Fruit fly (Drosophila melanogaster) whole organism, embryonic: ENCODE data around the gene Lasp.

ENCODE experiments used
- BEAF-32 ChIP-seq: fragments of 200-800 bp; sonication (Bioruptor generic); optimal IDR thresholded peaks from 3 replicates; lab custom pipeline; 2017; ENCODE audit warnings: missing biosample characterization, missing genetic modification characterization, mild to moderate bottlenecking, moderate library complexity, missing genetic modification reagents
- CG10267 ChIP-seq: fragments of 200-800 bp; sonication (Bioruptor generic); optimal IDR thresholded peaks from 2 replicates; lab custom pipeline; 2018; ENCODE audit warnings: missing biosample characterization, mild to moderate bottlenecking, missing genetic modification characterization, moderate library complexity
- CG12744 ChIP-seq: fragments of 200-800 bp; sonication (Bioruptor generic); optimal IDR thresholded peaks from 2 replicates; lab custom pipeline; 2016; ENCODE audit warnings: missing biosample characterization, missing genetic modification characterization
- CG13624 ChIP-seq: fragments of 200-800 bp; sonication (Bioruptor generic); optimal IDR thresholded peaks from 2 replicates; lab custom pipeline; 2016; ENCODE audit warnings: missing biosample characterization, missing genetic modification characterization
- CG14441 ChIP-seq: fragments of 200-800 bp; sonication (Bioruptor generic); IDR thresholded peaks from 2 replicates; pipeline ENCODE4 v1.3.6; 2022; ENCODE audit warnings: missing biosample characterization, missing genetic modification characterization
- CG15514 ChIP-seq: fragments of 200-800 bp; sonication (Bioruptor generic); optimal IDR thresholded peaks from 3 replicates; lab custom pipeline; 2017; ENCODE audit warnings: missing biosample characterization, missing genetic modification characterization, mild to moderate bottlenecking, moderate library complexity, missing genetic modification reagents
- CG18476 ChIP-seq: fragments of 200-800 bp; sonication (Bioruptor generic); optimal IDR thresholded peaks from 2 replicates; lab custom pipeline; 2016; ENCODE audit warnings: missing biosample characterization, mild to moderate bottlenecking, missing genetic modification characterization
- CG34224 ChIP-seq: fragments of 200-800 bp; sonication (Bioruptor generic); IDR thresholded peaks from 3 replicates; pipeline ENCODE4 v1.3.6; 2022; ENCODE audit warnings: missing biosample characterization, missing genetic modification characterization; ENCODE audit not compliant: partially characterized antibody
- CG34422 ChIP-seq: fragments of 200-800 bp; sonication (Bioruptor generic); IDR thresholded peaks from 3 replicates; pipeline ENCODE4 v1.3.6; 2022; ENCODE audit warnings: missing biosample characterization, missing genetic modification characterization
- CG4328 ChIP-seq: fragments of 200-800 bp; sonication (Bioruptor generic); optimal IDR thresholded peaks from 3 replicates; lab custom pipeline; 2017; ENCODE audit warnings: missing biosample characterization, missing genetic modification reagents, missing genetic modification characterization
- CG4707 ChIP-seq: fragments of 200-800 bp; sonication (Bioruptor generic); optimal IDR thresholded peaks from 2 replicates; lab custom pipeline; 2018; ENCODE audit warnings: missing biosample characterization, mild to moderate bottlenecking, missing genetic modification characterization, moderate library complexity
- CG5953 ChIP-seq: fragments of 200-800 bp; sonication (Bioruptor generic); IDR thresholded peaks from 2 replicates; pipeline ENCODE4 v1.3.6; 2022; ENCODE audit warnings: missing biosample characterization, missing genetic modification characterization
- CG7839 ChIP-seq: fragments of 200-800 bp; sonication (Bioruptor generic); optimal IDR thresholded peaks from 3 replicates; lab custom pipeline; 2018; ENCODE audit warnings: missing biosample characterization, mild to moderate bottlenecking, missing genetic modification characterization, moderate library complexity
- CG7928 ChIP-seq: fragments of 200-800 bp; sonication (Bioruptor generic); optimal IDR thresholded peaks from 2 replicates; lab custom pipeline; 2017; ENCODE audit warnings: missing biosample characterization, mild to moderate bottlenecking, missing genetic modification characterization
- CG8281 ChIP-seq: fragments of 200-800 bp; sonication (Bioruptor generic); optimal IDR thresholded peaks from 2 replicates; lab custom pipeline; 2018; ENCODE audit warnings: missing biosample characterization, mild to moderate bottlenecking, missing genetic modification characterization, moderate library complexity
- CG9609 ChIP-seq: fragments of 200-800 bp; sonication (Bioruptor generic); optimal IDR thresholded peaks from 3 replicates; lab custom pipeline; 2016; ENCODE audit warnings: missing biosample characterization, missing genetic modification characterization
- CoRest ChIP-seq: fragments of 200-800 bp; sonication (Bioruptor generic); optimal IDR thresholded peaks from 3 replicates; lab custom pipeline; 2018; ENCODE audit warnings: missing biosample characterization, mild to moderate bottlenecking, missing genetic modification characterization, moderate library complexity
- D19B ChIP-seq: fragments of 200-800 bp; sonication (Bioruptor generic); optimal IDR thresholded peaks from 2 replicates; lab custom pipeline; 2017; ENCODE audit warnings: missing biosample characterization, mild to moderate bottlenecking, missing genetic modification characterization
- Dek ChIP-seq: fragments of 200-800 bp; sonication (Bioruptor generic); optimal IDR thresholded peaks from 3 replicates; lab custom pipeline; 2019; ENCODE audit warnings: missing biosample characterization, mild to moderate bottlenecking, missing genetic modification characterization, moderate library complexity
- Dfd ChIP-seq, 2 experiments: fragments of >200 bp; optimal IDR thresholded peaks; 2 replicates each; lab custom pipeline; 2017; ENCODE audit warnings: missing biosample characterization in 2 of 2, missing genetic modification characterization in 2 of 2
- Fer1 ChIP-seq: fragments of 200-800 bp; sonication (Bioruptor generic); optimal IDR thresholded peaks from 2 replicates; lab custom pipeline; 2017; ENCODE audit warnings: missing biosample characterization, mild to moderate bottlenecking, missing genetic modification characterization
- Hr39 ChIP-seq: fragments of >200 bp; optimal IDR thresholded peaks from 2 replicates; lab custom pipeline; 2017
- Max ChIP-seq: fragments of 200-800 bp; sonication (Bioruptor generic); optimal IDR thresholded peaks from 2 replicates; lab custom pipeline; 2016; ENCODE audit warnings: missing biosample characterization, mild to moderate bottlenecking, missing genetic modification characterization
- Med ChIP-seq: fragments of 200-800 bp; sonication (Bioruptor generic); peaks from one replicate; lab custom pipeline; 2016; ENCODE audit warnings: missing biosample characterization, missing genetic modification characterization, mild to moderate bottlenecking, inconsistent platforms, moderate library complexity
- Pdp1 ChIP-seq, 2 experiments: fragments of 200-800 bp; sonication (Bioruptor generic); optimal IDR thresholded peaks; 3 replicates each; lab custom pipeline; 2016; ENCODE audit warnings: missing biosample characterization in 2 of 2, missing genetic modification characterization in 2 of 2, mild to moderate bottlenecking in 1 of 2, moderate library complexity in 1 of 2
- Rfx ChIP-seq: fragments of 200-800 bp; sonication (Bioruptor generic); IDR thresholded peaks from 2 replicates; pipeline ENCODE4 v1.3.6; 2022; ENCODE audit warnings: missing biosample characterization, missing genetic modification characterization
- Rx ChIP-seq: fragments of 200-800 bp; sonication (Bioruptor generic); IDR thresholded peaks from 2 replicates; pipeline ENCODE4 v1.3.6; 2022; ENCODE audit warnings: missing biosample characterization, missing genetic modification characterization
- Spps ChIP-seq: fragments of 200-800 bp; sonication (Bioruptor generic); optimal IDR thresholded peaks from 2 replicates; lab custom pipeline; 2018; ENCODE audit warnings: missing biosample characterization, mild to moderate bottlenecking, missing genetic modification characterization
- Trl ChIP-seq, 3 experiments: fragments of >200 bp in 2 of 3; fragments of 200-800 bp in 1 of 3; sonication (Bioruptor generic) in 1 of 3; optimal IDR thresholded peaks; 2 replicates in 1 of 3; 3 replicates in 2 of 3; lab custom pipeline; 2016 to 2017; ENCODE audit warnings: missing biosample characterization in 1 of 3, missing genetic modification characterization in 1 of 3
- abd-A ChIP-seq: fragments of 200-800 bp; sonication (Bioruptor generic); optimal IDR thresholded peaks from 3 replicates; lab custom pipeline; 2019; ENCODE audit warnings: missing biosample characterization, mild to moderate bottlenecking, missing genetic modification characterization, moderate library complexity
- bcd ChIP-seq: fragments of 200-800 bp; sonication (Bioruptor generic); optimal IDR thresholded peaks from 2 replicates; lab custom pipeline; 2017; ENCODE audit warnings: missing biosample characterization, mild to moderate bottlenecking, missing genetic modification characterization
- crc ChIP-seq: fragments of 200-800 bp; sonication (Bioruptor generic); optimal IDR thresholded peaks from 2 replicates; lab custom pipeline; 2016; ENCODE audit warnings: missing biosample characterization, missing genetic modification characterization
- exex ChIP-seq: fragments of 200-800 bp; sonication (Bioruptor generic); optimal IDR thresholded peaks from 4 replicates; lab custom pipeline; 2018; ENCODE audit warnings: missing biosample characterization, mild to moderate bottlenecking, missing genetic modification characterization, moderate library complexity
- fd64A ChIP-seq: fragments of 200-800 bp; sonication (Bioruptor generic); optimal IDR thresholded peaks from 3 replicates; lab custom pipeline; 2018; ENCODE audit warnings: missing biosample characterization, mild to moderate bottlenecking, missing genetic modification characterization
- gem ChIP-seq: fragments of 200-800 bp; sonication (Bioruptor generic); optimal IDR thresholded peaks from 2 replicates; lab custom pipeline; 2019; ENCODE audit warnings: missing biosample characterization, mild to moderate bottlenecking, missing genetic modification characterization, moderate library complexity
- h ChIP-seq: fragments of >200 bp; optimal IDR thresholded peaks from 2 replicates; lab custom pipeline; 2017
- hth ChIP-seq: fragments of >200 bp; optimal IDR thresholded peaks from 2 replicates; lab custom pipeline; 2017; ENCODE audit warnings: inconsistent platforms
- inv ChIP-seq: fragments of 200-800 bp; sonication (Bioruptor generic); IDR thresholded peaks from 2 replicates; pipeline ENCODE4 v1.3.6; 2022; ENCODE audit warnings: missing biosample characterization, missing genetic modification characterization; ENCODE audit not compliant: partially characterized antibody
- jigr1 ChIP-seq: fragments of 200-800 bp; sonication (Bioruptor generic); IDR thresholded peaks from 3 replicates; pipeline ENCODE4 v1.3.6; 2022; ENCODE audit warnings: missing biosample characterization, missing genetic modification characterization
- kay ChIP-seq: fragments of 200-800 bp; sonication (Bioruptor generic); optimal IDR thresholded peaks from 2 replicates; lab custom pipeline; 2016; ENCODE audit warnings: missing biosample characterization, missing genetic modification characterization
- lbe ChIP-seq: fragments of 200-800 bp; sonication (Bioruptor generic); optimal IDR thresholded peaks from 2 replicates; lab custom pipeline; 2016; ENCODE audit warnings: missing biosample characterization, mild to moderate bottlenecking, missing genetic modification characterization
- maf-S ChIP-seq: fragments of 200-800 bp; sonication (Bioruptor generic); optimal IDR thresholded peaks from 2 replicates; lab custom pipeline; 2016; ENCODE audit warnings: missing biosample characterization, missing genetic modification characterization
- mirr ChIP-seq: fragments of 200-800 bp; sonication (Bioruptor generic); optimal IDR thresholded peaks from 3 replicates; lab custom pipeline; 2018; ENCODE audit warnings: missing biosample characterization, mild to moderate bottlenecking, missing genetic modification characterization
- nerfin-1 ChIP-seq: fragments of 200-800 bp; sonication (Bioruptor generic); optimal IDR thresholded peaks from 3 replicates; lab custom pipeline; 2019; ENCODE audit warnings: missing biosample characterization, mild to moderate bottlenecking, missing genetic modification characterization, moderate library complexity
- onecut ChIP-seq: fragments of 200-800 bp; sonication (Bioruptor generic); IDR thresholded peaks from 2 replicates; pipeline ENCODE4 v1.3.6; 2022; ENCODE audit warnings: missing biosample characterization, missing genetic modification characterization
- sd ChIP-seq: fragments of 200-800 bp; sonication (Bioruptor generic); optimal IDR thresholded peaks from 3 replicates; lab custom pipeline; 2018; ENCODE audit warnings: missing biosample characterization, mild to moderate bottlenecking, missing genetic modification characterization, moderate library complexity
- sens-2 ChIP-seq: fragments of 200-800 bp; sonication (Bioruptor generic); IDR thresholded peaks from 2 replicates; pipeline ENCODE4 v1.3.6; 2022; ENCODE audit warnings: missing biosample characterization, missing genetic modification characterization
- sob ChIP-seq: fragments of 200-800 bp; sonication (Bioruptor generic); IDR thresholded peaks from 2 replicates; pipeline ENCODE4 v1.3.6; 2022; ENCODE audit warnings: missing biosample characterization, missing genetic modification characterization
- sr ChIP-seq: fragments of 200-800 bp; sonication (Bioruptor generic); IDR thresholded peaks from 3 replicates; pipeline ENCODE4 v1.3.6; 2022; ENCODE audit warnings: missing biosample characterization, missing genetic modification characterization
- sug ChIP-seq: fragments of 200-800 bp; optimal IDR thresholded peaks from 2 replicates; lab custom pipeline; 2019; ENCODE audit warnings: missing biosample characterization, mild to moderate bottlenecking, missing genetic modification characterization, moderate library complexity
- tna ChIP-seq: fragments of 200-800 bp; sonication (Bioruptor generic); IDR thresholded peaks from 2 replicates; pipeline ENCODE4 v1.3.6; 2022; ENCODE audit warnings: missing biosample characterization, missing genetic modification characterization; ENCODE audit not compliant: partially characterized antibody
- vfl ChIP-seq: fragments of 200-800 bp; sonication (Bioruptor generic); optimal IDR thresholded peaks from 2 replicates; lab custom pipeline; 2016; ENCODE audit warnings: missing biosample characterization, missing genetic modification characterization

Lasp gene

DNA sequence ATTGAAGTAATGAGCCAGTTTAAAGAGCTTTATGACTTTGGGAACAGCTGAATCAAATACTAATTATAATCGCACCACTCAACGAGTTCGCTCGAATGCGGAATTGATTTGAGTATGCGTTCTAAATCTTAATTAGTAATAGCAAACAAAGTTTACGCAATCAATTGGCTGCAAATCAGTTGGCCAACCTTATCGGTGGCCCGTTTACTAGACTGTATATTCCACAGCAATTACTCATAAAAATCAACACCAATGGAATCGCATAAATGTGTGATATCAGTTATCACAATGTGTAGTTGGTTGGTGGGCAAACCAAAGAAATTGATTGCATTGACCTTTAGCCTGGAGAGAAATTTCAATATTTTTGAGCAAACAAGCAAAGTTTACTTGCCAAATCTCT lies 58.9 kb downstream of the Lasp start (continued):
- TF ChIP-seq CG13624 (GFP tag; lab: Kevin White, UChicago) = no peak
- no peak for TF ChIP-seq onecut (GFP tag; lab: Robert Waterston, UW)
- no peak for TF ChIP-seq bcd (GFP tag; lab: Kevin White, UChicago)
- no peak for TF ChIP-seq CG10267 (tag; lab: Kevin White, UChicago)
- no peak for TF ChIP-seq Rx (GFP tag; lab: Robert Waterston, UW)
- TF ChIP-seq sug = peak; percentile 87
- TF ChIP-seq sob = no peak
- TF ChIP-seq fd64A (GFP tag; lab: Kevin White, UChicago) = no peak
- TF ChIP-seq CG7839 = no peak
- no peak for TF ChIP-seq Dek (tag; lab: Kevin White, UChicago)
- no peak for TF ChIP-seq jigr1 (GFP tag; lab: Robert Waterston, UW)
- no peak for TF ChIP-seq CG4328
- peak; percentile 62 for TF ChIP-seq Med (GFP tag; lab: Kevin White, UChicago)
- TF ChIP-seq CG8281 (tag; lab: Kevin White, UChicago) = peak; percentile 15
- TF ChIP-seq lbe = no peak
- no peak for TF ChIP-seq Dfd (GFP tag; optimal IDR thresholded peaks at IDR 0.05; lab: Kevin White, UChicago)
- TF ChIP-seq h (lab: Kevin White, UChicago) = no peak
- no peak for TF ChIP-seq Hr39 (lab: Kevin White, UChicago)
- TF ChIP-seq kay (GFP tag; lab: Kevin White, UChicago) = no peak
- no peak for TF ChIP-seq CG7928 (GFP tag; lab: Kevin White, UChicago)
- TF ChIP-seq CG18476 (GFP tag; lab: Kevin White, UChicago) = no peak
- TF ChIP-seq Rfx = no peak
- TF ChIP-seq BEAF-32 = no peak
- no peak for TF ChIP-seq D19B (GFP tag; lab: Kevin White, UChicago)
- no peak for TF ChIP-seq abd-A (tag; lab: Kevin White, UChicago)
- TF ChIP-seq Max = no peak
- TF ChIP-seq CG12744 (GFP tag; lab: Kevin White, UChicago) = no peak
- TF ChIP-seq hth (lab: Kevin White, UChicago) = no peak
- peak; percentile 71 for TF ChIP-seq sd (tag; lab: Kevin White, UChicago)
- TF ChIP-seq nerfin-1 (tag; lab: Kevin White, UChicago) = no peak
- TF ChIP-seq CG4707 (GFP tag; lab: Kevin White, UChicago) = no peak
- no peak for TF ChIP-seq CoRest (tag; lab: Kevin White, UChicago)
- TF ChIP-seq CG34422 (GFP tag; lab: Robert Waterston, UW) = no peak
- no peak for TF ChIP-seq crc (GFP tag; lab: Kevin White, UChicago)
- no peak for TF ChIP-seq tna (GFP tag; lab: Robert Waterston, UW)
- TF ChIP-seq exex (tag; lab: Kevin White, UChicago) = peak; percentile 99
- TF ChIP-seq Trl (optimal IDR thresholded peaks at IDR 0.05; lab: Kevin White, UChicago) = no peak
- TF ChIP-seq Trl (GFP tag; optimal IDR thresholded peaks at IDR 0.05; lab: Kevin White, UChicago) = no peak
- TF ChIP-seq CG15514 (GFP tag; lab: Kevin White, UChicago) = no peak
- no peak for TF ChIP-seq Spps
- no peak for TF ChIP-seq sr
- peak; percentile 3 for TF ChIP-seq Fer1
- no peak for TF ChIP-seq vfl
- no peak for TF ChIP-seq inv (GFP tag; lab: Robert Waterston, UW)
- TF ChIP-seq CG5953 = no peak
- no peak for TF ChIP-seq CG9609 (GFP tag; lab: Kevin White, UChicago)
- no peak for TF ChIP-seq CG14441 (GFP tag; lab: Robert Waterston, UW)
- TF ChIP-seq sens-2 (GFP tag; lab: Robert Waterston, UW) = peak; percentile 40; the same call in 1 of the 2 replicates
- no peak for TF ChIP-seq CG34224 (GFP tag; lab: Robert Waterston, UW)
- TF ChIP-seq Pdp1 (GFP tag; optimal IDR thresholded peaks at IDR 0.05; lab: Kevin White, UChicago) = peak in 1 of 2 experiments; percentile 84
- TF ChIP-seq maf-S (GFP tag; lab: Kevin White, UChicago) = no peak
- TF ChIP-seq gem (tag; lab: Kevin White, UChicago) = no peak
- peak; percentile 89 for TF ChIP-seq mirr
